Worm (Caenorhabditis elegans) whole organism, early embryonic: ENCODE data around the gene C31B8.7.
"Not testable (repeated sequence)": the region's sequence is repeated elsewhere in the genome, so short reads cannot be mapped to it uniquely, and the experiment has no call there.

Experiments used
- B0310.2 ChIP-seq: sonication (generic microtip); optimal IDR thresholded peaks from 2 replicates; lab custom pipeline; 2016; ENCODE audit warnings: mild to moderate bottlenecking, missing genetic modification characterization, missing compliant biosample characterization
- ama-1 ChIP-seq: fragments of 150-350 bp; optimal IDR thresholded peaks from 2 replicates; lab custom pipeline; 2014
- ceh-36 ChIP-seq: sonication (generic microtip); optimal IDR thresholded peaks from 2 replicates; lab custom pipeline; 2016; ENCODE audit warnings: missing genetic modification characterization, inconsistent platforms, missing compliant biosample characterization
- ets-7 ChIP-seq: sonication (generic microtip); optimal IDR thresholded peaks from 2 replicates; lab custom pipeline; 2016; ENCODE audit warnings: missing genotype, missing genetic modification characterization, missing compliant biosample characterization
- flt-1 ChIP-seq: fragments of 200-800 bp; sonication (Bioruptor generic); IDR thresholded peaks from 2 replicates; pipeline ENCODE4 v1.3.6; 2022; ENCODE audit warnings: missing genetic modification characterization, missing compliant biosample characterization
- hmbx-1 ChIP-seq: sonication (generic microtip); optimal IDR thresholded peaks from 2 replicates; lab custom pipeline; 2016; ENCODE audit warnings: mild to moderate bottlenecking, missing genetic modification characterization, missing compliant biosample characterization
- hmg-4 ChIP-seq: fragments of 200-800 bp; sonication (Bioruptor generic); optimal IDR thresholded peaks from 2 replicates; lab custom pipeline; 2018; ENCODE audit warnings: mild to moderate bottlenecking, missing genetic modification characterization, missing compliant biosample characterization
- hnd-1 ChIP-seq: sonication (generic microtip); optimal IDR thresholded peaks from 2 replicates; lab custom pipeline; 2016; ENCODE audit warnings: missing genetic modification characterization, missing compliant biosample characterization
- pes-1 ChIP-seq: fragments of 200-800 bp; sonication (Bioruptor generic); IDR thresholded peaks from 2 replicates; pipeline ENCODE4 v1.3.6; 2022; ENCODE audit warnings: missing genetic modification reagents, missing genetic modification characterization, missing compliant biosample characterization
- scrt-1 ChIP-seq: fragments of 200-800 bp; sonication (Bioruptor generic); IDR thresholded peaks from 2 replicates; pipeline ENCODE4 v1.3.6; 2022; ENCODE audit warnings: missing genetic modification characterization, missing compliant biosample characterization
- sea-1 ChIP-seq: fragments of 200-800 bp; sonication (Bioruptor generic); conservative IDR thresholded peaks from 2 replicates; pipeline ENCODE4 v1.3.6; 2022; ENCODE audit warnings: missing genetic modification characterization, missing compliant biosample characterization
- tbx-11 ChIP-seq: fragments of 200-800 bp; sonication (Bioruptor generic); IDR thresholded peaks from 2 replicates; pipeline ENCODE4 v1.3.6; 2022; ENCODE audit warnings: missing genetic modification characterization, missing compliant biosample characterization
- tra-4 ChIP-seq: sonication (generic microtip); optimal IDR thresholded peaks from 2 replicates; lab custom pipeline; 2017; ENCODE audit warnings: missing genetic modification characterization, missing compliant biosample characterization

DNA sequence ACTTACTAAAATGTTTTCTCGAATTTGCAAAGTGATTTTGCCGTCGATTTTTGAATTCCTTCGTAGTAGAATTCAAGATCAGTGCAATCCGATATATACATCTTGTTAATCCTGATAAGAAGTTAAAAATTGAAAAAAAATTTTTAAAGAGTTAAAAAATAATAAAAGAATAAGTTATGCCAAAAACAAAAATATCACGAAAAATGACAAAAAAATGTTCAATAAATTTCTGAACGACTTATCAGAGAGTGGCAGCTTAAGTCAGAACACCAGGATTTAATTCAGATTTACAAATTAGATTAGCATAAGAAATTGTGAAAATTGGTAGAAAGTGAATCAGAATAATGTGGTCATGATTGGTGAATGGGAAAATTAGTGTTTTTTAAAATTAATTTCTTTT lies 49.0 kb upstream of the C31B8.7 start, which contains the start of gene srw-122:
- TF ChIP-seq ama-1; hmg-4 (GFP tag; lab: Kevin White, UChicago); sea-1 (GFP tag; lab: Robert Waterston, UW); ceh-36; ets-7; tbx-11 (GFP tag; lab: Robert Waterston, UW); scrt-1; hnd-1 (tag; lab: Kevin White, UChicago); tra-4 (tag; lab: Kevin White, UChicago); B0310.2; pes-1 (GFP tag; lab: Robert Waterston, UW); hmbx-1 (tag; lab: Kevin White, UChicago); flt-1 (GFP tag; lab: Robert Waterston, UW): not testable (repeated sequence)
